Worm (Caenorhabditis elegans) whole organism, L4/young adult: Measurements from ENCODE around the gene F40H3.3.

Experiments used
- W03F9.2 ChIP-seq: fragments of 150-350 bp; optimal IDR thresholded peaks from 2 replicates; lab custom pipeline; 2014; ENCODE audit warnings: missing biosample characterization, missing genetic modification characterization
- dao-5 ChIP-seq: sonication (generic microtip); optimal IDR thresholded peaks from 2 replicates; lab custom pipeline; 2016; ENCODE audit warnings: missing genotype, missing genetic modification characterization, moderate library complexity, missing compliant biosample characterization
- him-1 ChIP-seq: sonication (generic microtip); optimal IDR thresholded peaks from 2 replicates; lab custom pipeline; 2016; ENCODE audit warnings: missing genotype, missing genetic modification reagents, missing genetic modification characterization, missing compliant biosample characterization

DNA sequence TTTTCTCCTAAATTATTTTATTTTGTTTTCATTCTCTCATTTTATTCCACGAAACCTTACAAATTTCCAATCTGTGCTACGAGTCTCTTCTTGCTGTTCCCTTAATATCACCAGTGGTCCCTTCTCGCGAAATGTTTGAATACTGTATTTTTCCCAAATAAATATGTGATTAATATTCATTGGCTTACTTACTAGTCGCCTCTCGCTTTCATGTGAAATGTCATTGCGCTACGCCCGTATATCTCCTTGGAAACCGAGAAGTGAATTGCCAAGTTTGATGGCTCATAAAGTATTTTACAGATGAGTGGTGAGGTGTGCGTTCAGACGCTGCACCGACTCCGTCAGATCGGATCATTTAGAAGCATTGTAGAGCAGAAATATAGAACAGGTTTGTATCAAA lies 46.0 kb upstream of the F40H3.3 start, which contains the start of gene rars-2:
- TF ChIP-seq W03F9.2 (no peak), dao-5 (tag; lab: Kevin White, UChicago) (no peak), him-1 (tag; lab: Kevin White, UChicago) (no peak)
